Worm (Caenorhabditis elegans) whole organism, L1 larva: ENCODE data around the gene K02B2.6.

Experiments
- C04F5.9 ChIP-seq: sonication (generic microtip); optimal IDR thresholded peaks from 2 replicates; lab custom pipeline; 2016; ENCODE audit warnings: missing genetic modification characterization, missing compliant biosample characterization
- aha-1 ChIP-seq: fragments of 150-350 bp; optimal IDR thresholded peaks from 2 replicates; lab custom pipeline; 2014; ENCODE audit warnings: missing biosample characterization, missing genetic modification characterization
- alr-1 ChIP-seq: fragments of 200-800 bp; sonication (Bioruptor generic); optimal IDR thresholded peaks from 2 replicates; lab custom pipeline; 2018; ENCODE audit warnings: borderline replicate concordance, mild to moderate bottlenecking, missing genetic modification characterization, missing compliant biosample characterization
- ceh-63 ChIP-seq: fragments of 200-800 bp; sonication (Bioruptor generic); optimal IDR thresholded peaks from 2 replicates; lab custom pipeline; 2018; ENCODE audit warnings: mild to moderate bottlenecking, missing genetic modification characterization, missing compliant biosample characterization
- ceh-82 ChIP-seq, 3 experiments: fragments of 150-350 bp in 1 of 3; sonication (generic microtip) in 2 of 3; optimal IDR thresholded peaks; 2 replicates each; lab custom pipeline; 2014 to 2017; ENCODE audit warnings: missing biosample characterization in 3 of 3, missing genetic modification characterization in 3 of 3
- ceh-88 ChIP-seq: fragments of 200-800 bp; sonication (Bioruptor generic); IDR thresholded peaks from 2 replicates; pipeline ENCODE4 v1.3.6; 2022; ENCODE audit warnings: missing genetic modification characterization, missing compliant biosample characterization
- ceh-90 ChIP-seq: sonication (generic microtip); optimal IDR thresholded peaks from 2 replicates; lab custom pipeline; 2016; ENCODE audit warnings: missing genetic modification characterization, missing compliant biosample characterization
- efl-3 ChIP-seq: fragments of 200-800 bp; sonication (Bioruptor generic); optimal IDR thresholded peaks from 2 replicates; lab custom pipeline; 2018; ENCODE audit warnings: mild to moderate bottlenecking, missing genetic modification characterization, missing compliant biosample characterization
- elt-2 ChIP-seq: sonication (generic microtip); optimal IDR thresholded peaks from 2 replicates; lab custom pipeline; 2016; ENCODE audit warnings: missing genetic modification characterization, mild to moderate bottlenecking, inconsistent platforms, missing compliant biosample characterization, missing genetic modification reagents
- fkh-10 ChIP-seq: sonication (generic microtip); optimal IDR thresholded peaks from 2 replicates; lab custom pipeline; 2017; ENCODE audit warnings: missing biosample characterization, missing genetic modification reagents, missing genetic modification characterization
- fkh-8 ChIP-seq: sonication (generic microtip); optimal IDR thresholded peaks from 2 replicates; lab custom pipeline; 2016; ENCODE audit warnings: mild to moderate bottlenecking, missing genetic modification characterization, missing compliant biosample characterization
- fos-1 ChIP-seq: fragments of 150-350 bp; optimal IDR thresholded peaks from 2 replicates; lab custom pipeline; 2014; ENCODE audit warnings: missing biosample characterization, missing genetic modification characterization
- hlh-17 ChIP-seq: fragments of 200-800 bp; sonication (Bioruptor generic); optimal IDR thresholded peaks from 2 replicates; lab custom pipeline; 2018; ENCODE audit warnings: missing genetic modification characterization, mild to moderate bottlenecking, missing compliant biosample characterization, moderate library complexity, borderline replicate concordance
- jun-1 ChIP-seq: fragments of 150-350 bp; optimal IDR thresholded peaks from 2 replicates; lab custom pipeline; 2014; ENCODE audit warnings: missing biosample characterization, missing genetic modification reagents, missing genetic modification characterization
- lin-14 ChIP-seq: fragments of 200-800 bp; sonication (Bioruptor generic); optimal IDR thresholded peaks from 2 replicates; lab custom pipeline; 2018; ENCODE audit warnings: mild to moderate bottlenecking, missing genetic modification characterization, moderate library complexity, missing compliant biosample characterization
- lin-39 ChIP-seq: fragments of 150-350 bp; optimal IDR thresholded peaks from 2 replicates; lab custom pipeline; 2014; ENCODE audit warnings: missing biosample characterization, missing genetic modification reagents, missing genetic modification characterization
- lsy-2 ChIP-seq, 2 experiments: fragments of 150-350 bp; optimal IDR thresholded peaks; 2 replicates each; lab custom pipeline; 2014; ENCODE audit warnings: missing biosample characterization in 2 of 2, missing genetic modification characterization in 2 of 2
- mab-9 ChIP-seq: fragments of 200-800 bp; sonication (Bioruptor generic); IDR thresholded peaks from 2 replicates; pipeline ENCODE4 v1.3.6; 2022; ENCODE audit warnings: missing genetic modification reagents, missing genetic modification characterization, missing compliant biosample characterization
- mef-2 ChIP-seq: fragments of 150-350 bp; optimal IDR thresholded peaks from 2 replicates; lab custom pipeline; 2014; ENCODE audit warnings: missing biosample characterization, missing genetic modification characterization
- mep-1 ChIP-seq: fragments of 150-350 bp; optimal IDR thresholded peaks from 2 replicates; lab custom pipeline; 2014; ENCODE audit warnings: missing biosample characterization, missing genetic modification characterization
- nhr-11 ChIP-seq: fragments of 150-350 bp; optimal IDR thresholded peaks from 2 replicates; lab custom pipeline; 2014; ENCODE audit warnings: missing biosample characterization, missing genetic modification characterization
- nhr-12 ChIP-seq: sonication (generic microtip); optimal IDR thresholded peaks from 2 replicates; lab custom pipeline; 2017; ENCODE audit warnings: missing biosample characterization, missing genetic modification characterization
- nhr-20 ChIP-seq: sonication (generic microtip); optimal IDR thresholded peaks from 2 replicates; lab custom pipeline; 2016; ENCODE audit warnings: mild to moderate bottlenecking, missing genetic modification characterization, missing compliant biosample characterization
- nhr-28 ChIP-seq: fragments of 150-350 bp; optimal IDR thresholded peaks from 2 replicates; lab custom pipeline; 2014; ENCODE audit warnings: missing biosample characterization, missing genetic modification characterization
- nhr-47 ChIP-seq: sonication (generic microtip); optimal IDR thresholded peaks from 2 replicates; lab custom pipeline; 2016; ENCODE audit warnings: mild to moderate bottlenecking, missing genetic modification characterization, moderate library complexity, missing compliant biosample characterization
- nhr-71 ChIP-seq: sonication (generic microtip); optimal IDR thresholded peaks from 2 replicates; lab custom pipeline; 2016; ENCODE audit warnings: mild to moderate bottlenecking, missing genetic modification characterization, moderate library complexity, missing compliant biosample characterization
- nhr-76 ChIP-seq: sonication (generic microtip); optimal IDR thresholded peaks from 2 replicates; lab custom pipeline; 2017; ENCODE audit warnings: missing biosample characterization, missing genetic modification characterization
- pqm-1 ChIP-seq: sonication (generic microtip); optimal IDR thresholded peaks from 3 replicates; lab custom pipeline; 2017; ENCODE audit warnings: missing biosample characterization, missing genetic modification characterization
- skn-1 ChIP-seq: fragments of 150-350 bp; optimal IDR thresholded peaks from 2 replicates; lab custom pipeline; 2014; ENCODE audit warnings: missing biosample characterization, missing genetic modification characterization
- snu-23 ChIP-seq: sonication (generic microtip); optimal IDR thresholded peaks from 2 replicates; lab custom pipeline; 2016; ENCODE audit warnings: missing genetic modification characterization, missing compliant biosample characterization
- sox-4 ChIP-seq: sonication (generic microtip); optimal IDR thresholded peaks from 2 replicates; lab custom pipeline; 2016; ENCODE audit warnings: missing genetic modification characterization, missing compliant biosample characterization
- sptf-1 ChIP-seq: fragments of 150-350 bp; optimal IDR thresholded peaks from 2 replicates; lab custom pipeline; 2014; ENCODE audit warnings: missing biosample characterization, missing genetic modification characterization
- sup-37 ChIP-seq: fragments of 200-800 bp; sonication (Bioruptor generic); optimal IDR thresholded peaks from 2 replicates; lab custom pipeline; 2018; ENCODE audit warnings: mild to moderate bottlenecking, missing genetic modification characterization, missing compliant biosample characterization
- tbx-2 ChIP-seq: sonication (generic microtip); optimal IDR thresholded peaks from 2 replicates; lab custom pipeline; 2016; ENCODE audit warnings: missing genetic modification characterization, missing compliant biosample characterization
- unc-130 ChIP-seq: fragments of 150-350 bp; optimal IDR thresholded peaks from 2 replicates; lab custom pipeline; 2017; ENCODE audit warnings: missing biosample characterization, missing genetic modification characterization, inconsistent platforms
- unc-62 ChIP-seq: fragments of 150-350 bp; optimal IDR thresholded peaks from 2 replicates; lab custom pipeline; 2014; ENCODE audit warnings: missing biosample characterization, missing genetic modification reagents, missing genetic modification characterization
- zip-4 ChIP-seq: fragments of 200-800 bp; sonication (Bioruptor generic); optimal IDR thresholded peaks from 2 replicates; lab custom pipeline; 2018; ENCODE audit warnings: mild to moderate bottlenecking, missing genetic modification characterization, moderate library complexity, missing compliant biosample characterization

K02B2.6 gene

ce11 chrIV:5985422-5985821 lies 23.4 kb upstream of the K02B2.6 start:
- TF ChIP-seq nhr-12 (no peak), mab-9 (GFP tag; lab: Robert Waterston, UW) (no peak), nhr-71 (peak; percentile 6), lin-14 (GFP tag; lab: Kevin White, UChicago) (peak; percentile 5)

ce11 chrIV:5983191-5983590 lies 21.1 kb upstream of the K02B2.6 start:
- no peak for TF ChIP-seq nhr-47 (tag; lab: Kevin White, UChicago)
- peak; percentile 67 for TF ChIP-seq alr-1 (tag; lab: Kevin White, UChicago)

ce11 chrIV:5979818-5980217 lies 17.7 kb upstream of the K02B2.6 start:
- TF ChIP-seq alr-1 (tag; lab: Kevin White, UChicago) (peak; percentile 92), nhr-20 (tag; lab: Kevin White, UChicago) (no peak)

- no peak for TF ChIP-seq lin-39 (tag; lab: Kevin White, UChicago)
- TF ChIP-seq pqm-1: no peak
- no peak for TF ChIP-seq sox-4 (tag; lab: Kevin White, UChicago)
- no peak for TF ChIP-seq nhr-28
- no peak for TF ChIP-seq fos-1 (tag; lab: Kevin White, UChicago)
- TF ChIP-seq mep-1 (tag; lab: Kevin White, UChicago): no peak
- no peak for TF ChIP-seq fkh-8 (tag; lab: Kevin White, UChicago)
- TF ChIP-seq tbx-2 (tag; lab: Kevin White, UChicago): peak; percentile 26
- no peak for TF ChIP-seq unc-62 (GFP tag; lab: Kevin White, UChicago)
- no peak for TF ChIP-seq hlh-17 (GFP tag; lab: Kevin White, UChicago)
- no peak for TF ChIP-seq ceh-88 (GFP tag; lab: Robert Waterston, UW)
- TF ChIP-seq alr-1 (tag; lab: Kevin White, UChicago): no peak
- TF ChIP-seq efl-3 (GFP tag; lab: Kevin White, UChicago): no peak
- TF ChIP-seq fkh-10: no peak
- no peak for TF ChIP-seq ceh-90
- no peak for TF ChIP-seq unc-130 (tag; lab: Kevin White, UChicago)
- no peak for TF ChIP-seq nhr-76 (tag; lab: Kevin White, UChicago)
- peak; percentile 6 for TF ChIP-seq nhr-71
- TF ChIP-seq mef-2: no peak
- no peak for TF ChIP-seq snu-23 (GFP tag; lab: Kevin White, UChicago)
- TF ChIP-seq nhr-11 (tag; lab: Kevin White, UChicago): no peak
- TF ChIP-seq ceh-82 (tag; optimal IDR thresholded peaks at IDR 0.05; lab: Kevin White, UChicago): peak in 1 of 3 experiments; percentile 10
- no peak for TF ChIP-seq zip-4 (GFP tag; lab: Kevin White, UChicago)
- no peak for TF ChIP-seq elt-2 (tag; lab: Kevin White, UChicago)
- no peak for TF ChIP-seq lsy-2 (tag; optimal IDR thresholded peaks at IDR 0.05; lab: Kevin White, UChicago)
- no peak for TF ChIP-seq sup-37
- TF ChIP-seq ceh-63: no peak
- no peak for TF ChIP-seq aha-1 (tag; lab: Kevin White, UChicago)
- no peak for TF ChIP-seq C04F5.9
- TF ChIP-seq lin-14 (GFP tag; lab: Kevin White, UChicago): peak; percentile 81
- TF ChIP-seq, all 84 proteins: peak for 4
These were observed 15.2 kb upstream of the K02B2.6 start for ce11 chrIV:5977276-5977675.

ce11 chrIV:5975202-5975601 lies 13.1 kb upstream of the K02B2.6 start, which contains the start of gene unc-44:
Gene unc-44, plus strand, starts transcription at chrIV:5975557.
- TF ChIP-seq nhr-76 (tag; lab: Kevin White, UChicago): no peak
- no peak for TF ChIP-seq skn-1 (tag; lab: Kevin White, UChicago)
- TF ChIP-seq jun-1: no peak
- peak; percentile 59 for TF ChIP-seq lin-14 (GFP tag; lab: Kevin White, UChicago)
- TF ChIP-seq sptf-1 (tag; lab: Kevin White, UChicago): no peak
- TF ChIP-seq C04F5.9: no peak
- TF ChIP-seq, all 84 proteins: peak for 1
